Worm (Caenorhabditis elegans): ENCODE data around the gene kcnl-1.

ce11 chrV:19610118-19610707, 45.0 kb downstream of the kcnl-1 start:
- TF ChIP-seq ceh-16 (tag; optimal IDR thresholded peaks at IDR 0.05) (no peak), zag-1 (tag; optimal IDR thresholded peaks at IDR 0.05) (no peak), snpc-4 (tag; optimal IDR thresholded peaks at IDR 0.05) (no peak), nhr-25 (tag; optimal IDR thresholded peaks at IDR 0.05) (no peak), unc-39 (tag; optimal IDR thresholded peaks at IDR 0.05) (no peak), R02D3.7 (tag; optimal IDR thresholded peaks at IDR 0.05) (no peak), fos-1 (tag; optimal IDR thresholded peaks at IDR 0.05) (no peak)
